Worm (Caenorhabditis elegans): ENCODE results near the gene ZK688.10.
A peak's percentile ranks its signal among the peaks of the same experiment; 100 is the strongest.

Gene ZK688.10

ce11 chrIII:7937548-7937947 is 40.7 kb upstream of the ZK688.10 start, which contains the start of gene C29E4.10:
Gene C29E4.10, plus strand, starts transcription at chrIII:7937848.
- TF ChIP-seq unc-62 (GFP tag; optimal IDR thresholded peaks at IDR 0.05) = no peak
- TF ChIP-seq nhr-85 (tag) = no peak
- TF ChIP-seq ztf-11 (tag; optimal IDR thresholded peaks at IDR 0.05) = no peak
- no peak for TF ChIP-seq fkh-8 (tag; optimal IDR thresholded peaks at IDR 0.05)
- no peak for TF ChIP-seq jun-1 (tag; optimal IDR thresholded peaks at IDR 0.05)
- no peak for TF ChIP-seq ces-1 (GFP tag; optimal IDR thresholded peaks at IDR 0.05)
- TF ChIP-seq pax-3 (tag; optimal IDR thresholded peaks at IDR 0.05) = no peak
- no peak for TF ChIP-seq ets-5 (GFP tag; IDR thresholded peaks at IDR 0.05)
- no peak for TF ChIP-seq hlh-17 (GFP tag; optimal IDR thresholded peaks at IDR 0.05; ENCODE audit: borderline replicate concordance)
- no peak for TF ChIP-seq ztf-4 (tag; optimal IDR thresholded peaks at IDR 0.05)
- TF ChIP-seq mep-1 (tag; optimal IDR thresholded peaks at IDR 0.05) = no peak
- no peak for TF ChIP-seq alr-1 (tag; optimal IDR thresholded peaks at IDR 0.05; ENCODE audit: borderline replicate concordance)
- TF ChIP-seq pqm-1 (tag; optimal IDR thresholded peaks at IDR 0.05) = no peak
- TF ChIP-seq C34B4.2 (tag; optimal IDR thresholded peaks at IDR 0.05) = no peak
- TF ChIP-seq nhr-237 (tag; optimal IDR thresholded peaks at IDR 0.05) = no peak
- TF ChIP-seq dpl-1 (GFP tag; optimal IDR thresholded peaks at IDR 0.05) = no peak
- TF ChIP-seq elt-2 (tag; optimal IDR thresholded peaks at IDR 0.05) = no peak
- TF ChIP-seq snpc-4 (tag; optimal IDR thresholded peaks at IDR 0.05) = no peak
- no peak for TF ChIP-seq zip-4 (GFP tag; optimal IDR thresholded peaks at IDR 0.05)
- TF ChIP-seq nhr-11 (tag; optimal IDR thresholded peaks at IDR 0.05) = no peak

DNA sequence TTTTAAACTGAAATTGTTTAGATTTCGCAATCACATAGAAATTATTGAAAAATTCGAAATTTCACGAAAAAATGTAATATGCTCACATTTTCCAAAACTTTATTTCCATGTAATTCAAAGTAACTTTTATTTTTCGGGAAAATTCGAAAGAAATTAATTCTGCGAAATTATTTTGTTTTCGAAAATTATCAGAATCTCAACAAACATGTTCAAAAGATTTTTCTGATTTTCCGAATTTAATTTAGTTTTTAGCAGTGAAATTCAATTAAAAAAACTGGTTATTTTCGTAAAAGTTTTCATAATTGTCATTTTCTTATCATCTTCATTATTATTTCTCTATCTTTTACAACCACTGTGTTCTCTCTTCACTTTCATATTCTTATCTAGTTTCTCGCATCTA is 36.4 kb upstream of the ZK688.10 start, which contains the start of gene ran-2:
ran-2 (plus strand) TSS at position 301 of the 400 bp plus-strand sequence.
- TF ChIP-seq lin-35 (GFP tag; optimal IDR thresholded peaks at IDR 0.05) (peak in 1 of 2 experiments; percentile 11), C34B4.2 (tag; optimal IDR thresholded peaks at IDR 0.05) (no peak)

DNA sequence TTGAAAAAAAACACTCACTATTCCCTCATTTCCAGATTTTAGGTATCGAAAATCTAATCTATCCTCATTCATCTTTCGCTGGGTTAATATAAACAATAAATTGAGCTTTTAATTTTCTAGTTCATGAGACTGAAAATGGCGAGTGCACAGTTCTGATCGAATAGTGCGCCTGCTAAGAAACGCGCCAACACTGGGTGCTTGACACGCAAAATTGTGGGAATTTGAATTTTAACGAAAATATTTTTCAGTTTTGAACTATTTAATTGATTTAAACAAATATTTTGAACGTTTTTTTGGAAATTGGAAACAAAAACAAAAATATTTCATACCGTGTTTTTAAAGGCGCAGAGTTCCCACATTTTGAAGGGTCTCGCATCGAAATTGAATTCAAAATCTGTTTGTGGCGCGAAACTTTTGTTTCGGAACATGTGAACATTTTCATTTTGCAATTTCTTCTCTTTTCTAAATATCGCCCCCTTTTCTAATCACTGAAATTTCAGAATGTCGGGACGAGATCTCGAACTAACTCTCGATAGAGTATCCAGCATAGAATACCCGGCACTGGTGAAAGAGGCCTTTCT is 31.8 kb upstream of the ZK688.10 start, which contains the start of the genes C29E4.13 and npp-15:
C29E4.13 (minus strand) TSS at position 169 of the 581 bp plus-strand sequence.
npp-15 (plus strand) TSS at position 495 of the 581 bp plus-strand sequence.
- TF ChIP-seq nhr-20 (tag; optimal IDR thresholded peaks at IDR 0.05) (peak; percentile 51), nhr-71 (tag; optimal IDR thresholded peaks at IDR 0.05) (peak; percentile 53), lin-39 (tag; optimal IDR thresholded peaks at IDR 0.05) (peak; percentile 29), C16A3.4 (tag; optimal IDR thresholded peaks at IDR 0.05) (peak; percentile 55), F16B12.6 (tag; optimal IDR thresholded peaks at IDR 0.05) (peak; percentile 44), unc-86 (tag; optimal IDR thresholded peaks at IDR 0.05) (peak; percentile 15), swsn-7 (tag; optimal IDR thresholded peaks at IDR 0.05) (peak; percentile 34), dpl-1 (GFP tag; optimal IDR thresholded peaks at IDR 0.05) (peak; percentile 56 to 87 (median 83)), rnt-1 (tag; optimal IDR thresholded peaks at IDR 0.05) (peak; percentile 64), mef-2 (tag; optimal IDR thresholded peaks at IDR 0.05) (no peak), lin-35 (GFP tag; optimal IDR thresholded peaks at IDR 0.05) (peak; percentile 74 to 87), blmp-1 (tag; optimal IDR thresholded peaks at IDR 0.05) (peak; percentile 33), efl-1 (optimal IDR thresholded peaks at IDR 0.05) (peak; percentile 64 to 81), efl-1 (GFP tag; optimal IDR thresholded peaks at IDR 0.05 in 1 of 2) (peak; percentile 83 to 98), mdl-1 (tag; optimal IDR thresholded peaks at IDR 0.05) (peak in 1 of 2 experiments; percentile 17), skn-1 (tag; optimal IDR thresholded peaks at IDR 0.05) (peak; percentile 24), unc-30 (tag; optimal IDR thresholded peaks at IDR 0.05) (no peak), xbp-1 (tag; optimal IDR thresholded peaks at IDR 0.05) (peak; percentile 39), snu-23 (GFP tag; optimal IDR thresholded peaks at IDR 0.05) (peak; percentile 63), tlp-1 (tag; optimal IDR thresholded peaks at IDR 0.05) (no peak), lsy-2 (tag; optimal IDR thresholded peaks at IDR 0.05) (peak; percentile 64 to 74), elt-2 (tag; optimal IDR thresholded peaks at IDR 0.05) (no peak), ceh-82 (tag; optimal IDR thresholded peaks at IDR 0.05) (peak in 1 of 3 experiments; percentile 35), nhr-76 (tag; optimal IDR thresholded peaks at IDR 0.05) (no peak), zip-4 (GFP tag; optimal IDR thresholded peaks at IDR 0.05) (no peak), lin-15B (tag; optimal IDR thresholded peaks at IDR 0.05) (peak; percentile 18), pqm-1 (tag; optimal IDR thresholded peaks at IDR 0.05) (no peak), mep-1 (tag; optimal IDR thresholded peaks at IDR 0.05) (peak; percentile 70), nhr-90 (tag; optimal IDR thresholded peaks at IDR 0.05; ENCODE audit: poor library complexity) (peak; percentile 27)

Data from whole organism, L1 larva.